Fruit fly (Drosophila melanogaster) S2 (cell line): Measurements from ENCODE around the gene pyd.

Experiments
- CG8478 ChIP-seq: fragments of >200 bp; optimal IDR thresholded peaks from 2 replicates; lab custom pipeline; 2018
- CTCF ChIP-seq, 2 experiments: fragments of >200 bp; optimal IDR thresholded peaks; 2 replicates each; lab custom pipeline; 2018

DNA sequence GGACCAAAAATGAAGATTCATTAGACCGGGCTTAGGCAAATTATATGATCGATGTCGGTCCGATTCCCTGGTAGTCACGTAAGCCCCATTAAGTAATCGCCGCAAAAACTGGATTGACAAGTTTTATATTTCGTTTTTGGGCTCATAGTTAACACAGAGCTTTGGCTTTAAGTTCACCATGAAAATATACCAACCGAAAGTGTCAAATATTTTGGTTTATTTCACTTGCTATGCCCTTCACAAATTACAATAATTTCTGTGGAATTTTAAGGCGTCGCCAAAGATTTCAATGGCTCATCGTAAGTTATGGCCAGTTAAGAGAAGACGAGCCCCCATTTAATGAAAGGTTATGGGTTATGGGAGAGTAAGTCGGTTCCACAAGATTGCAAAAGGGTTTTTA lies 40.0 kb downstream of the pyd start:
- no peak for TF ChIP-seq CG8478 (lab: Kevin White, UChicago)
- TF ChIP-seq CTCF (optimal IDR thresholded peaks at IDR 0.05; lab: Kevin White, UChicago): no peak
